Fruit fly (Drosophila melanogaster): ENCODE results near the gene Alg7.

DNA sequence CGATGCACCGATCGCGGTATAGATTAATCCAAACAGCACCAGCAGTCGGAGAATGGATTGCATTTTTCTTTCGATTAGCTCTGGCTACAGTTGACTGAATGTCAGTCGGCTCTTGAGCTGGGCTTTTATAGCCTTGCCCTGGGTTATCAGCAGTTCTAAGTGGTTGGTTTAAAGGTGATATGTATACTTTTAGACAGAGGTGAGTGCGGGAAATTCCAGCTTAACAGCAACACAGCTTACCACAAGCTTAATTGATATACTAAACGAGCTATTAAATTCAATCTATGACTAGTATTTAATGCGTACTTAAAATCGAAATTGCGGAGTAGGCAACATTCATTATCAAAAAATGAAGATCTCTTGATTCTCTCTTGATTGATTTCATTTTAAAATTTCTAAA, 36.2 kb upstream of the Alg7 start, which contains the start of gene CG9928:
- no peak for TF ChIP-seq CG9705 (GFP tag; optimal IDR thresholded peaks at IDR 0.05)
- TF ChIP-seq usp (GFP tag; optimal IDR thresholded peaks at IDR 0.05): no peak
- no peak for TF ChIP-seq jim (GFP tag; optimal IDR thresholded peaks at IDR 0.05)
- no peak for TF ChIP-seq Abd-B (GFP tag; optimal IDR thresholded peaks at IDR 0.05)
- no peak for TF ChIP-seq Hr83 (GFP tag; optimal IDR thresholded peaks at IDR 0.05; ENCODE audit: poor library complexity, severe bottlenecking)
- TF ChIP-seq pan (optimal IDR thresholded peaks at IDR 0.05): no peak
- TF ChIP-seq sv (GFP tag; optimal IDR thresholded peaks at IDR 0.05): no peak
- no peak for TF ChIP-seq foxo (GFP tag; optimal IDR thresholded peaks at IDR 0.05)
- no peak for TF ChIP-seq lola (GFP tag; optimal IDR thresholded peaks at IDR 0.05)
- no peak for TF ChIP-seq h (GFP tag; optimal IDR thresholded peaks at IDR 0.05)
- no peak for TF ChIP-seq fru (GFP tag; optimal IDR thresholded peaks at IDR 0.05)
- no peak for TF ChIP-seq dl (GFP tag; optimal IDR thresholded peaks at IDR 0.05; ENCODE audit: insufficient read depth in 1 of 2, partially characterized antibody in 2 of 2)
